Fruit fly (Drosophila melanogaster) whole organism: ENCODE data around the gene Rpn13R.

Experiments
- Dll ChIP-seq: fragments of >200 bp; optimal IDR thresholded peaks from 2 replicates; lab custom pipeline; 2017
- EcR ChIP-seq, 2 experiments: fragments of >200 bp; optimal IDR thresholded peaks; 2 replicates each; lab custom pipeline; 2017; ENCODE audit warnings: missing biosample characterization in 2 of 2, missing genetic modification characterization in 2 of 2, missing genetic modification reagents in 2 of 2
- pan ChIP-seq: fragments of >200 bp; optimal IDR thresholded peaks from 2 replicates; lab custom pipeline; 2017
- psq ChIP-seq: fragments of >200 bp; optimal IDR thresholded peaks from 2 replicates; lab custom pipeline; 2017
- usp ChIP-seq: fragments of >200 bp; optimal IDR thresholded peaks from 2 replicates; lab custom pipeline; 2017; ENCODE audit warnings: missing biosample characterization, missing genetic modification characterization, mixed read lengths

- no peak for TF ChIP-seq psq
- no peak for TF ChIP-seq Dll
- TF ChIP-seq pan (lab: Kevin White, UChicago): no peak
- TF ChIP-seq usp (GFP tag; lab: Kevin White, UChicago): no peak
- TF ChIP-seq EcR (GFP tag; optimal IDR thresholded peaks at IDR 0.05; lab: Kevin White, UChicago): no peak
Observed at dm6 chrX:5164924-5165323, 33.2 kb downstream of the Rpn13R start.
